Fruit fly (Drosophila melanogaster) whole organism, prepupa: ENCODE results near the gene Snapin.
A peak's percentile ranks its signal among the peaks of the same experiment; 100 is the strongest.

Experiments
- Blimp-1 ChIP-seq: fragments of 200-800 bp; sonication (Bioruptor generic); optimal IDR thresholded peaks from 3 replicates; lab custom pipeline; 2017; ENCODE audit warnings: missing biosample characterization, missing genetic modification characterization, mild to moderate bottlenecking, moderate library complexity, missing genetic modification reagents
- CG10631 ChIP-seq: fragments of 200-800 bp; sonication (Bioruptor generic); optimal IDR thresholded peaks from 2 replicates; lab custom pipeline; 2016; ENCODE audit warnings: missing biosample characterization, missing genetic modification characterization
- CG11762 ChIP-seq: fragments of 200-800 bp; sonication (Bioruptor generic); optimal IDR thresholded peaks from 3 replicates; lab custom pipeline; 2016; ENCODE audit warnings: missing biosample characterization, missing genetic modification characterization; ENCODE audit not compliant: insufficient read depth
- CG15336 ChIP-seq: fragments of 200-800 bp; sonication (Bioruptor generic); IDR thresholded peaks from 2 replicates; pipeline ENCODE4 v1.3.6; 2022; ENCODE audit warnings: missing biosample characterization, missing genetic modification characterization
- CG1621 ChIP-seq: fragments of 200-800 bp; sonication (Bioruptor generic); optimal IDR thresholded peaks from 3 replicates; lab custom pipeline; 2018; ENCODE audit warnings: missing biosample characterization, mild to moderate bottlenecking, missing genetic modification characterization
- CG16779 ChIP-seq: fragments of 200-800 bp; sonication (Bioruptor generic); optimal IDR thresholded peaks from 3 replicates; lab custom pipeline; 2017; ENCODE audit warnings: missing biosample characterization, mild to moderate bottlenecking, missing genetic modification characterization
- CG3032 ChIP-seq: fragments of 200-800 bp; optimal IDR thresholded peaks from 2 replicates; lab custom pipeline; 2019; ENCODE audit warnings: missing biosample characterization, mild to moderate bottlenecking, missing genetic modification characterization, moderate library complexity
- CG31627 ChIP-seq: fragments of 200-800 bp; sonication (Bioruptor generic); optimal IDR thresholded peaks from 3 replicates; lab custom pipeline; 2016; ENCODE audit warnings: missing biosample characterization, missing genetic modification characterization
- CG34406 ChIP-seq: fragments of 200-800 bp; sonication (Bioruptor generic); optimal IDR thresholded peaks from 3 replicates; lab custom pipeline; 2016; ENCODE audit warnings: missing biosample characterization, missing genetic modification characterization
- CG4318 ChIP-seq: fragments of 200-800 bp; sonication (Bioruptor generic); optimal IDR thresholded peaks from 3 replicates; lab custom pipeline; 2017; ENCODE audit warnings: missing biosample characterization, mild to moderate bottlenecking, missing genetic modification characterization
- CG6163 ChIP-seq: fragments of 200-800 bp; sonication (Bioruptor generic); IDR thresholded peaks from 3 replicates; pipeline ENCODE4 v1.3.6; 2022; ENCODE audit warnings: missing biosample characterization, missing genetic modification characterization
- CG6276 ChIP-seq: fragments of 200-800 bp; sonication (Bioruptor generic); optimal IDR thresholded peaks from 2 replicates; lab custom pipeline; 2017; ENCODE audit warnings: missing biosample characterization, mild to moderate bottlenecking, missing genetic modification characterization
- CG6808 ChIP-seq: fragments of 200-800 bp; sonication (Bioruptor generic); optimal IDR thresholded peaks from 3 replicates; lab custom pipeline; 2017; ENCODE audit warnings: missing biosample characterization, missing genetic modification characterization, mild to moderate bottlenecking, moderate library complexity, missing genetic modification reagents
- CG6854 ChIP-seq: fragments of 200-800 bp; sonication (Bioruptor generic); optimal IDR thresholded peaks from 2 replicates; lab custom pipeline; 2017; ENCODE audit warnings: missing biosample characterization, mild to moderate bottlenecking, missing genetic modification characterization
- CG7368 ChIP-seq: fragments of 200-800 bp; sonication (Bioruptor generic); optimal IDR thresholded peaks from 3 replicates; lab custom pipeline; 2016; ENCODE audit warnings: missing biosample characterization, missing genetic modification characterization
- CG8119 ChIP-seq: fragments of 200-800 bp; sonication (Bioruptor generic); IDR thresholded peaks from 3 replicates; pipeline ENCODE4 v1.3.6; 2022; ENCODE audit warnings: missing biosample characterization, missing genetic modification characterization
- CG8319 ChIP-seq: fragments of 200-800 bp; sonication (Bioruptor generic); optimal IDR thresholded peaks from 3 replicates; lab custom pipeline; 2016; ENCODE audit warnings: missing biosample characterization, missing genetic modification characterization
- CG9139 ChIP-seq: fragments of 200-800 bp; sonication (Bioruptor generic); optimal IDR thresholded peaks from 3 replicates; lab custom pipeline; 2017; ENCODE audit warnings: missing biosample characterization, mild to moderate bottlenecking, missing genetic modification characterization
- Eip75B ChIP-seq: fragments of 200-800 bp; sonication (Bioruptor generic); optimal IDR thresholded peaks from 3 replicates; lab custom pipeline; 2016; ENCODE audit warnings: missing biosample characterization, missing genetic modification characterization
- Eip78C ChIP-seq: fragments of 200-800 bp; sonication (Bioruptor generic); peaks from one replicate; lab custom pipeline; 2016; ENCODE audit warnings: missing biosample characterization, missing genetic modification characterization
- Eip93F ChIP-seq: fragments of 200-800 bp; sonication (Bioruptor generic); optimal IDR thresholded peaks from 2 replicates; lab custom pipeline; 2016; ENCODE audit warnings: missing biosample characterization, mild to moderate bottlenecking, missing genetic modification characterization
- Ets21C ChIP-seq: fragments of 200-800 bp; sonication (Bioruptor generic); optimal IDR thresholded peaks from 3 replicates; lab custom pipeline; 2016; ENCODE audit warnings: missing biosample characterization, missing genetic modification characterization
- Ets96B ChIP-seq: fragments of 200-800 bp; optimal IDR thresholded peaks from 2 replicates; lab custom pipeline; 2019; ENCODE audit warnings: missing biosample characterization, mild to moderate bottlenecking, missing genetic modification characterization, moderate library complexity
- Gug ChIP-seq: fragments of 200-800 bp; sonication (Bioruptor generic); IDR thresholded peaks from 2 replicates; pipeline ENCODE4 v1.3.6; 2022; ENCODE audit warnings: missing biosample characterization, missing genetic modification characterization
- Hr38 ChIP-seq: sonication (Bioruptor generic); optimal IDR thresholded peaks from 2 replicates; lab custom pipeline; 2016; ENCODE audit warnings: missing biosample characterization, missing genetic modification characterization
- Hr4 ChIP-seq: fragments of 200-800 bp; sonication (Bioruptor generic); optimal IDR thresholded peaks from 3 replicates; lab custom pipeline; 2016; ENCODE audit warnings: missing biosample characterization, missing genetic modification characterization
- Lpt ChIP-seq: fragments of 200-800 bp; sonication (Bioruptor generic); optimal IDR thresholded peaks from 3 replicates; lab custom pipeline; 2016; ENCODE audit warnings: missing biosample characterization, missing genetic modification characterization
- Met ChIP-seq: fragments of 200-800 bp; sonication (Bioruptor generic); optimal IDR thresholded peaks from 3 replicates; lab custom pipeline; 2016; ENCODE audit warnings: missing biosample characterization, missing genetic modification characterization
- Smox ChIP-seq: fragments of 200-800 bp; sonication (Bioruptor generic); optimal IDR thresholded peaks from 3 replicates; lab custom pipeline; 2016; ENCODE audit warnings: missing biosample characterization, missing genetic modification characterization
- Sox102F ChIP-seq: fragments of 200-800 bp; sonication (Bioruptor generic); optimal IDR thresholded peaks from 2 replicates; lab custom pipeline; 2016; ENCODE audit warnings: missing biosample characterization, mild to moderate bottlenecking, missing genetic modification characterization
- Sox14 ChIP-seq: fragments of 200-800 bp; sonication (Bioruptor generic); optimal IDR thresholded peaks from 3 replicates; lab custom pipeline; 2016; ENCODE audit warnings: missing biosample characterization, missing genetic modification characterization
- Sox15 ChIP-seq: fragments of 200-800 bp; sonication (Bioruptor generic); optimal IDR thresholded peaks from 3 replicates; lab custom pipeline; 2016; ENCODE audit warnings: missing biosample characterization, missing genetic modification characterization
- achi ChIP-seq: fragments of 200-800 bp; sonication (Bioruptor generic); optimal IDR thresholded peaks from 3 replicates; lab custom pipeline; 2016; ENCODE audit warnings: missing biosample characterization, missing genetic modification characterization
- cyc ChIP-seq: fragments of 200-800 bp; sonication (Bioruptor generic); optimal IDR thresholded peaks from 3 replicates; lab custom pipeline; 2016; ENCODE audit warnings: missing biosample characterization, missing genetic modification characterization
- dac ChIP-seq: fragments of 200-800 bp; sonication (Bioruptor generic); optimal IDR thresholded peaks from 2 replicates; lab custom pipeline; 2017; ENCODE audit warnings: missing biosample characterization, mild to moderate bottlenecking, missing genetic modification characterization
- eg ChIP-seq: fragments of 200-800 bp; sonication (Bioruptor generic); IDR thresholded peaks from 3 replicates; pipeline ENCODE4 v1.3.6; 2022; ENCODE audit warnings: missing biosample characterization, missing genetic modification characterization
- esn ChIP-seq: fragments of 200-800 bp; sonication (Bioruptor generic); optimal IDR thresholded peaks from 2 replicates; lab custom pipeline; 2016; ENCODE audit warnings: missing biosample characterization, mild to moderate bottlenecking, missing genetic modification characterization, moderate library complexity
- fd85E ChIP-seq: fragments of 200-800 bp; sonication (Bioruptor generic); optimal IDR thresholded peaks from 3 replicates; lab custom pipeline; 2016; ENCODE audit warnings: missing biosample characterization, missing genetic modification characterization
- fkh ChIP-seq: fragments of 200-800 bp; sonication (Bioruptor generic); optimal IDR thresholded peaks from 3 replicates; lab custom pipeline; 2017; ENCODE audit warnings: missing biosample characterization, mild to moderate bottlenecking, missing genetic modification characterization, moderate library complexity
- lz ChIP-seq: fragments of 200-800 bp; sonication (Bioruptor generic); optimal IDR thresholded peaks from 3 replicates; lab custom pipeline; 2016; ENCODE audit warnings: missing biosample characterization, missing genetic modification characterization
- net ChIP-seq: fragments of 200-800 bp; sonication (Bioruptor generic); optimal IDR thresholded peaks from 3 replicates; lab custom pipeline; 2016; ENCODE audit warnings: missing biosample characterization, missing genetic modification characterization
- pdm3 ChIP-seq: fragments of 200-800 bp; sonication (Bioruptor generic); optimal IDR thresholded peaks from 3 replicates; lab custom pipeline; 2016; ENCODE audit warnings: missing biosample characterization, missing genetic modification characterization
- salr ChIP-seq, 2 experiments: fragments of 200-800 bp; sonication (Bioruptor generic); optimal IDR thresholded peaks; 3 replicates each; lab custom pipeline; 2016 to 2018; ENCODE audit warnings: missing biosample characterization in 2 of 2, missing genetic modification characterization in 2 of 2, mild to moderate bottlenecking in 1 of 2
- spab ChIP-seq: fragments of 200-800 bp; sonication (Bioruptor generic); optimal IDR thresholded peaks from 2 replicates; lab custom pipeline; 2017; ENCODE audit warnings: missing biosample characterization, mild to moderate bottlenecking, missing genetic modification characterization, missing genetic modification reagents
- ss ChIP-seq, 2 experiments: fragments of 200-800 bp; sonication (Bioruptor generic); optimal IDR thresholded peaks; 2 replicates in 1 of 2; 3 replicates in 1 of 2; lab custom pipeline; 2017 to 2018; ENCODE audit warnings: mild to moderate bottlenecking in 2 of 2, missing biosample characterization in 2 of 2, missing genetic modification characterization in 2 of 2, moderate library complexity in 1 of 2
- svp ChIP-seq: fragments of 200-800 bp; sonication (Bioruptor generic); peaks from one replicate; lab custom pipeline; 2016; ENCODE audit warnings: missing biosample characterization, missing genetic modification characterization
- vri ChIP-seq: fragments of 200-800 bp; sonication (Bioruptor generic); optimal IDR thresholded peaks from 3 replicates; lab custom pipeline; 2016; ENCODE audit warnings: missing biosample characterization, mild to moderate bottlenecking, missing genetic modification characterization

Snapin gene

DNA sequence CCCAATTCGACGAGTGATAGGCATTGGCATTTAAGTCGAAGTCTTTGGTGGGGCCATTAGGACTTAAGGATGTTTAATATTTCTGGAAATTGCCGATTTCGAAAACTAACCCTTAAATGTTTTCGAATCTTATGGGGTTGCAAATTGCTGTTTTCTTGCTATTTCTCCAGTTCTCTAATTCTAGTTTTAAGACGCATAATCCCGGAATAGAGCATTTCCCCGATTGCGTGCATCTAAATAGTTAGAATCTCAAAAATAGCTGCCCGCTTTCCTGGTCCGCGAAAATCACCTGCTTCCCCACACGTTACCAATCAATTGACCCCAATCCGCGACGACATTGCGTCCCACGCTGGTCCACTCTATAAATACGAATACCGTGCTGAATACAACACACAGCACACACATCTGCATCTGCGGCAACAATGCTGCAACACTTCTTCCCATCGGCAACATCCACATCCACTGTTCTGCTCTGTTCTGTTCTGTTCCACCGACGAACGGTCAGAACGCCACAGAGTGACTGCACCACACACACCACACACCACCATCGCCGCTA lies 7.5 kb downstream of the Snapin start, which contains the start of gene Bacc (continued):
- TF ChIP-seq Ets96B (peak; percentile 97), CG1621 (tag; lab: Kevin White, UChicago) (peak; percentile 93), CG9139 (GFP tag; lab: Kevin White, UChicago) (peak; percentile 94), fkh (GFP tag; lab: Kevin White, UChicago) (peak; percentile 14), eg (GFP tag; lab: Robert Waterston, UW) (no peak), CG8319 (GFP tag; lab: Kevin White, UChicago) (peak; percentile 96), net (GFP tag; lab: Kevin White, UChicago) (peak; percentile 98), CG7368 (GFP tag; lab: Kevin White, UChicago) (peak; percentile 96), spab (GFP tag; lab: Kevin White, UChicago) (peak; percentile 99), Eip78C (GFP tag; lab: Kevin White, UChicago) (peak; percentile 99), CG6854 (GFP tag; lab: Kevin White, UChicago) (peak; percentile 95), Met (GFP tag; lab: Kevin White, UChicago) (peak; percentile 99), Eip93F (GFP tag; lab: Kevin White, UChicago) (peak; percentile 93), Ets21C (GFP tag; lab: Kevin White, UChicago) (peak; percentile 96), cyc (GFP tag; lab: Kevin White, UChicago) (peak; percentile 98), Sox102F (GFP tag; lab: Kevin White, UChicago) (peak; percentile 98), Sox15 (GFP tag; lab: Kevin White, UChicago) (peak; percentile 96), CG34406 (GFP tag; lab: Kevin White, UChicago) (peak; percentile 97), Lpt (peak; percentile 93), svp (GFP tag; lab: Kevin White, UChicago) (peak; percentile 99), salr (GFP tag; optimal IDR thresholded peaks at IDR 0.05; lab: Kevin White, UChicago) (peak; percentile 90 to 99), CG16779 (tag; lab: Kevin White, UChicago) (peak; percentile 97), CG6808 (GFP tag; lab: Kevin White, UChicago) (peak; percentile 99), CG11762 (GFP tag; lab: Kevin White, UChicago) (peak; percentile 98), dac (GFP tag; lab: Kevin White, UChicago) (peak; percentile 97), CG15336 (GFP tag; lab: Robert Waterston, UW) (no peak), CG4318 (GFP tag; lab: Kevin White, UChicago) (peak; percentile 98), Smox (GFP tag; lab: Kevin White, UChicago) (peak; percentile 98), CG6163 (no peak), achi (GFP tag; lab: Kevin White, UChicago) (peak; percentile 97), pdm3 (GFP tag; lab: Kevin White, UChicago) (peak; percentile 98), Sox14 (GFP tag; lab: Kevin White, UChicago) (peak; percentile 99), Hr38 (GFP tag; lab: Kevin White, UChicago) (peak; percentile 56), esn (GFP tag; lab: Kevin White, UChicago) (peak; percentile 99), Blimp-1 (peak; percentile 93)

DNA sequence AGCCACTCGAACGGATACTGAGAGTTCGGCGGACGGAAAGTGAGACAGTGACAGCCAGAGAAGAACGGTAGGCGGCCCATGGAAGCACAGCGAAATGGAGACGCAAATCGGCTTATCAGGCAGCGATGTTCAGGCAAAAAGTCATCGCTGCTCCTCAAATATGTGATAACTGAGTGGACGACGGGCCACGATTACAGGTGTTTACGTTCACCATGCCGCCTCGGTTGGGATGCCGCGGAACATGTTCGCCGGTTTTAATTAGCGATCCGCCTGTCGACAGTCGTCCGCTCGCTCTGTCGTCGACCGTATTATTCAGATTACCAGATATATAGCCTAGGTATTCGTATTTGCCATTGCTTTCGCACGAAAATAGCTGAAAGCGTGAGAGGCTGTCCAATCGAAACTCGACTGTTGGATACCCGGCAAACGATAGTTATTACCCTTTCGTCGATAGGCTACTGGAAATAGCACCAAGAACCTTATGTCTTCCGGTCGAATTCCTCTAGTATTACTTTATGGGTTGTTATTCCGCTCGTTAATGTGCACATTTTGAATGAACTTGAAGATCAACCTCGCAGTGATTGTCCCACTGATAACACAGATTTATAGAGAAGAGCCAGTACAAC lies 8.3 kb downstream of the Snapin start:
- TF ChIP-seq pdm3 (GFP tag; lab: Kevin White, UChicago) (no peak), salr (GFP tag; optimal IDR thresholded peaks at IDR 0.05; lab: Kevin White, UChicago) (no peak), CG7368 (GFP tag; lab: Kevin White, UChicago) (no peak), CG1621 (tag; lab: Kevin White, UChicago) (no peak), fkh (GFP tag; lab: Kevin White, UChicago) (peak; percentile 29), Blimp-1 (no peak), CG10631 (GFP tag; lab: Kevin White, UChicago) (no peak), vri (GFP tag; lab: Kevin White, UChicago) (peak; percentile 86), Eip75B (GFP tag; lab: Kevin White, UChicago) (no peak), svp (GFP tag; lab: Kevin White, UChicago) (peak; percentile 69), CG9139 (GFP tag; lab: Kevin White, UChicago) (no peak), CG6808 (GFP tag; lab: Kevin White, UChicago) (no peak), fd85E (no peak), CG15336 (GFP tag; lab: Robert Waterston, UW) (no peak), CG3032 (no peak), esn (GFP tag; lab: Kevin White, UChicago) (no peak), ss (GFP tag; optimal IDR thresholded peaks at IDR 0.05; lab: Kevin White, UChicago) (peak in 1 of 2 experiments; percentile 34), CG6854 (GFP tag; lab: Kevin White, UChicago) (no peak), CG31627 (GFP tag; lab: Kevin White, UChicago) (no peak), Eip93F (GFP tag; lab: Kevin White, UChicago) (peak; percentile 28), Hr4 (no peak), CG6276 (GFP tag; lab: Kevin White, UChicago) (no peak), Gug (GFP tag; lab: Robert Waterston, UW) (no peak), Sox102F (GFP tag; lab: Kevin White, UChicago) (no peak), CG8119 (GFP tag; lab: Robert Waterston, UW) (no peak), Ets96B (no peak), lz (GFP tag; lab: Kevin White, UChicago) (no peak)
